Fruit fly (Drosophila melanogaster) whole organism, embryonic: ENCODE data around the gene TfAP-2.
A peak's percentile ranks its signal among the peaks of the same experiment; 100 is the strongest.

Experiments used
- C15 ChIP-seq: fragments of 200-800 bp; sonication (Bioruptor generic); IDR thresholded peaks from 3 replicates; pipeline ENCODE4 v1.3.6; 2022; ENCODE audit warnings: missing biosample characterization, missing genetic modification characterization
- CG10366 ChIP-seq: fragments of 200-800 bp; sonication (Bioruptor generic); IDR thresholded peaks from 2 replicates; pipeline ENCODE4 v1.3.6; 2022; ENCODE audit warnings: missing biosample characterization, missing genetic modification characterization
- CG12071 ChIP-seq: fragments of 200-800 bp; sonication (Bioruptor generic); optimal IDR thresholded peaks from 3 replicates; lab custom pipeline; 2018; ENCODE audit warnings: missing biosample characterization, mild to moderate bottlenecking, missing genetic modification characterization
- CG12299 ChIP-seq: fragments of 200-800 bp; sonication (Bioruptor generic); optimal IDR thresholded peaks from 2 replicates; lab custom pipeline; 2018; ENCODE audit warnings: missing biosample characterization, mild to moderate bottlenecking, missing genetic modification characterization
- CG13287 ChIP-seq: fragments of 200-800 bp; sonication (Bioruptor generic); IDR thresholded peaks from 2 replicates; pipeline ENCODE4 v1.3.6; 2022; ENCODE audit warnings: missing biosample characterization, missing genetic modification characterization; ENCODE audit not compliant: partially characterized antibody
- CG14050 ChIP-seq: fragments of 200-800 bp; sonication (Bioruptor generic); IDR thresholded peaks from 3 replicates; pipeline ENCODE4 v1.3.6; 2022; ENCODE audit warnings: missing biosample characterization, missing genetic modification characterization
- CG14441 ChIP-seq: fragments of 200-800 bp; sonication (Bioruptor generic); IDR thresholded peaks from 2 replicates; pipeline ENCODE4 v1.3.6; 2022; ENCODE audit warnings: missing biosample characterization, missing genetic modification characterization
- CG17359 ChIP-seq: fragments of 200-800 bp; sonication (Bioruptor generic); optimal IDR thresholded peaks from 3 replicates; lab custom pipeline; 2018; ENCODE audit warnings: missing biosample characterization, mild to moderate bottlenecking, missing genetic modification characterization, moderate library complexity
- CG17568 ChIP-seq: fragments of 200-800 bp; sonication (Bioruptor generic); optimal IDR thresholded peaks from 2 replicates; lab custom pipeline; 2018; ENCODE audit warnings: missing biosample characterization, mild to moderate bottlenecking, missing genetic modification characterization, moderate library complexity
- CG18619 ChIP-seq: fragments of 200-800 bp; sonication (Bioruptor generic); optimal IDR thresholded peaks from 3 replicates; lab custom pipeline; 2017; ENCODE audit warnings: missing biosample characterization, mild to moderate bottlenecking, missing genetic modification characterization
- CG30020 ChIP-seq: fragments of 200-800 bp; optimal IDR thresholded peaks from 2 replicates; lab custom pipeline; 2019; ENCODE audit warnings: missing biosample characterization, mild to moderate bottlenecking, missing genetic modification characterization, moderate library complexity
- CG30431 ChIP-seq: fragments of 200-800 bp; sonication (Bioruptor generic); optimal IDR thresholded peaks from 2 replicates; lab custom pipeline; 2017; ENCODE audit warnings: missing biosample characterization, missing genetic modification characterization
- CG4328 ChIP-seq: fragments of 200-800 bp; sonication (Bioruptor generic); optimal IDR thresholded peaks from 3 replicates; lab custom pipeline; 2017; ENCODE audit warnings: missing biosample characterization, missing genetic modification reagents, missing genetic modification characterization
- CG4707 ChIP-seq: fragments of 200-800 bp; sonication (Bioruptor generic); optimal IDR thresholded peaks from 2 replicates; lab custom pipeline; 2018; ENCODE audit warnings: missing biosample characterization, mild to moderate bottlenecking, missing genetic modification characterization, moderate library complexity
- CG5245 ChIP-seq: fragments of 200-800 bp; sonication (Bioruptor generic); optimal IDR thresholded peaks from 3 replicates; lab custom pipeline; 2016; ENCODE audit warnings: missing biosample characterization, missing genetic modification characterization
- CG7372 ChIP-seq: fragments of 200-800 bp; sonication (Bioruptor generic); IDR thresholded peaks from 2 replicates; pipeline ENCODE4 v1.3.6; 2022; ENCODE audit warnings: missing biosample characterization, missing genetic modification characterization
- CG8478 ChIP-seq: fragments of >200 bp; optimal IDR thresholded peaks from 2 replicates; lab custom pipeline; 2018
- Chrac-16 ChIP-seq: fragments of 200-800 bp; sonication (Bioruptor generic); optimal IDR thresholded peaks from 3 replicates; lab custom pipeline; 2016; ENCODE audit warnings: missing biosample characterization, missing genetic modification characterization
- Deaf1 ChIP-seq: fragments of 200-800 bp; optimal IDR thresholded peaks from 3 replicates; lab custom pipeline; 2019; ENCODE audit warnings: missing biosample characterization, mild to moderate bottlenecking, missing genetic modification characterization, moderate library complexity
- Doc2 ChIP-seq: fragments of 200-800 bp; sonication (Bioruptor generic); IDR thresholded peaks from 2 replicates; pipeline ENCODE4 v1.3.6; 2022; ENCODE audit warnings: missing biosample characterization, missing genetic modification characterization
- E2f1 ChIP-seq: fragments of 200-800 bp; sonication (Bioruptor generic); IDR thresholded peaks from 2 replicates; pipeline ENCODE4 v1.3.6; 2022; ENCODE audit warnings: missing biosample characterization, missing genetic modification characterization
- HLHmδ ChIP-seq: fragments of 200-800 bp; sonication (Bioruptor generic); optimal IDR thresholded peaks from 2 replicates; lab custom pipeline; 2018; ENCODE audit warnings: missing biosample characterization, mild to moderate bottlenecking, missing genetic modification characterization, moderate library complexity
- MTF-1 ChIP-seq: fragments of 200-800 bp; sonication (Bioruptor generic); optimal IDR thresholded peaks from 2 replicates; lab custom pipeline; 2018; ENCODE audit warnings: missing biosample characterization, mild to moderate bottlenecking, missing genetic modification characterization, borderline replicate concordance
- Opbp ChIP-seq: fragments of 200-800 bp; sonication (Bioruptor generic); IDR thresholded peaks from 3 replicates; pipeline ENCODE4 v1.3.6; 2022; ENCODE audit warnings: missing biosample characterization, missing genetic modification characterization; ENCODE audit not compliant: partially characterized antibody
- Side ChIP-seq: fragments of 200-800 bp; sonication (Bioruptor generic); optimal IDR thresholded peaks from 2 replicates; lab custom pipeline; 2016; ENCODE audit warnings: missing biosample characterization, missing genetic modification characterization
- ab ChIP-seq: fragments of 200-800 bp; sonication (Bioruptor generic); optimal IDR thresholded peaks from 2 replicates; lab custom pipeline; 2016; ENCODE audit warnings: missing biosample characterization, missing genetic modification characterization
- al ChIP-seq: fragments of 200-800 bp; sonication (Bioruptor generic); IDR thresholded peaks from 2 replicates; pipeline ENCODE4 v1.3.6; 2022; ENCODE audit warnings: missing biosample characterization, missing genetic modification characterization
- ap ChIP-seq: fragments of 200-800 bp; sonication (Bioruptor generic); IDR thresholded peaks from 2 replicates; pipeline ENCODE4 v1.3.6; 2022; ENCODE audit warnings: missing biosample characterization, missing genetic modification characterization
- bowl ChIP-seq: fragments of 200-800 bp; sonication (Bioruptor generic); IDR thresholded peaks from 2 replicates; pipeline ENCODE4 v1.3.6; 2022; ENCODE audit warnings: missing biosample characterization, missing genetic modification characterization
- bsh ChIP-seq, 2 experiments: fragments of 200-800 bp; sonication (Bioruptor generic); optimal IDR thresholded peaks; 2 replicates each; lab custom pipeline; 2017 to 2018; ENCODE audit warnings: mild to moderate bottlenecking in 2 of 2, missing biosample characterization in 2 of 2, missing genetic modification characterization in 2 of 2, moderate library complexity in 1 of 2
- chm ChIP-seq: fragments of 200-800 bp; sonication (Bioruptor generic); IDR thresholded peaks from 2 replicates; pipeline ENCODE4 v1.3.6; 2022; ENCODE audit warnings: missing biosample characterization, missing genetic modification characterization
- chn ChIP-seq: fragments of 200-800 bp; sonication (Bioruptor generic); optimal IDR thresholded peaks from 2 replicates; lab custom pipeline; 2016; ENCODE audit warnings: missing biosample characterization, missing genetic modification characterization
- ci ChIP-seq: fragments of 200-800 bp; sonication (Bioruptor generic); IDR thresholded peaks from 3 replicates; pipeline ENCODE4 v1.3.6; 2022; ENCODE audit warnings: missing biosample characterization, missing genetic modification characterization
- emc ChIP-seq: fragments of 200-800 bp; sonication (Bioruptor generic); optimal IDR thresholded peaks from 2 replicates; lab custom pipeline; 2016; ENCODE audit warnings: missing biosample characterization, missing genetic modification characterization
- gcm ChIP-seq: fragments of 200-800 bp; sonication (Bioruptor generic); optimal IDR thresholded peaks from 2 replicates; lab custom pipeline; 2019; ENCODE audit warnings: missing biosample characterization, mild to moderate bottlenecking, missing genetic modification characterization, moderate library complexity
- hb ChIP-seq: fragments of 200-800 bp; sonication (Bioruptor generic); IDR thresholded peaks from 3 replicates; pipeline ENCODE4 v1.3.6; 2022; ENCODE audit warnings: missing biosample characterization, missing genetic modification characterization; ENCODE audit not compliant: partially characterized antibody
- hbn ChIP-seq: fragments of 200-800 bp; sonication (Bioruptor generic); IDR thresholded peaks from 2 replicates; pipeline ENCODE4 v1.3.6; 2022; ENCODE audit warnings: missing biosample characterization, missing genetic modification characterization; ENCODE audit not compliant: partially characterized antibody
- maf-S ChIP-seq: fragments of 200-800 bp; sonication (Bioruptor generic); optimal IDR thresholded peaks from 2 replicates; lab custom pipeline; 2016; ENCODE audit warnings: missing biosample characterization, missing genetic modification characterization
- nau ChIP-seq: fragments of 200-800 bp; sonication (Bioruptor generic); optimal IDR thresholded peaks from 3 replicates; lab custom pipeline; 2017; ENCODE audit warnings: missing biosample characterization, mild to moderate bottlenecking, missing genetic modification characterization, missing genetic modification reagents
- onecut ChIP-seq: fragments of 200-800 bp; sonication (Bioruptor generic); IDR thresholded peaks from 2 replicates; pipeline ENCODE4 v1.3.6; 2022; ENCODE audit warnings: missing biosample characterization, missing genetic modification characterization
- org-1 ChIP-seq: fragments of 200-800 bp; sonication (Bioruptor generic); optimal IDR thresholded peaks from 2 replicates; lab custom pipeline; 2017; ENCODE audit warnings: missing biosample characterization, missing genetic modification characterization
- p53 ChIP-seq: fragments of 200-800 bp; sonication (Bioruptor generic); optimal IDR thresholded peaks from 2 replicates; lab custom pipeline; 2016; ENCODE audit warnings: missing biosample characterization, missing genetic modification characterization
- run ChIP-seq: fragments of 200-800 bp; sonication (Bioruptor generic); optimal IDR thresholded peaks from 3 replicates; lab custom pipeline; 2018; ENCODE audit warnings: missing biosample characterization, mild to moderate bottlenecking, missing genetic modification characterization
- salm ChIP-seq: fragments of 200-800 bp; sonication (Bioruptor generic); optimal IDR thresholded peaks from 2 replicates; lab custom pipeline; 2018; ENCODE audit warnings: missing biosample characterization, mild to moderate bottlenecking, missing genetic modification characterization
- sd ChIP-seq: fragments of 200-800 bp; sonication (Bioruptor generic); optimal IDR thresholded peaks from 3 replicates; lab custom pipeline; 2018; ENCODE audit warnings: missing biosample characterization, mild to moderate bottlenecking, missing genetic modification characterization, moderate library complexity
- sisA ChIP-seq: fragments of 200-800 bp; sonication (Bioruptor generic); IDR thresholded peaks from 2 replicates; pipeline ENCODE4 v1.3.6; 2022; ENCODE audit warnings: missing biosample characterization, missing genetic modification characterization
- sob ChIP-seq: fragments of 200-800 bp; sonication (Bioruptor generic); IDR thresholded peaks from 2 replicates; pipeline ENCODE4 v1.3.6; 2022; ENCODE audit warnings: missing biosample characterization, missing genetic modification characterization
- sr ChIP-seq: fragments of 200-800 bp; sonication (Bioruptor generic); IDR thresholded peaks from 3 replicates; pipeline ENCODE4 v1.3.6; 2022; ENCODE audit warnings: missing biosample characterization, missing genetic modification characterization
- ssp ChIP-seq: fragments of 200-800 bp; sonication (Bioruptor generic); IDR thresholded peaks from 2 replicates; pipeline ENCODE4 v1.3.6; 2022; ENCODE audit warnings: missing biosample characterization, missing genetic modification characterization
- tup ChIP-seq: fragments of 200-800 bp; sonication (Bioruptor generic); optimal IDR thresholded peaks from 2 replicates; lab custom pipeline; 2016; ENCODE audit warnings: missing biosample characterization, mild to moderate bottlenecking, missing genetic modification characterization, moderate library complexity
- z ChIP-seq: fragments of 200-800 bp; sonication (Bioruptor generic); IDR thresholded peaks from 3 replicates; pipeline ENCODE4 v1.3.6; 2022; ENCODE audit warnings: missing biosample characterization, missing genetic modification characterization

TfAP-2 gene

dm6 chr3L:21568848-21569372 lies 17.7 kb upstream of the TfAP-2 start, which contains the start of the genes CRIF and SMC5 (continued):
- no peak for TF ChIP-seq CG5245 (GFP tag; lab: Kevin White, UChicago)
- no peak for TF ChIP-seq MTF-1 (GFP tag; lab: Kevin White, UChicago)
- TF ChIP-seq bsh (GFP tag; optimal IDR thresholded peaks at IDR 0.05; lab: Kevin White, UChicago): peak in 1 of 2 experiments; percentile 54
- peak; percentile 57 for TF ChIP-seq CG12299 (tag; lab: Kevin White, UChicago)
- no peak for TF ChIP-seq org-1 (GFP tag; lab: Kevin White, UChicago)
- TF ChIP-seq C15 (GFP tag; lab: Robert Waterston, UW): 0 out of 3 replicates have a peak, but pooled peaks have one; percentile 28
- TF ChIP-seq E2f1 (GFP tag; lab: Robert Waterston, UW): peak; percentile 44; the same call in 1 of the 2 replicates
- TF ChIP-seq CG18619 (GFP tag; lab: Kevin White, UChicago): peak; percentile 60
- TF ChIP-seq gcm (GFP tag; lab: Kevin White, UChicago): peak; percentile 84
- peak; percentile 15; the same call in 1 of the 2 replicates for TF ChIP-seq CG7372 (GFP tag; lab: Robert Waterston, UW)
- no peak for TF ChIP-seq sr
- TF ChIP-seq CG17568 (GFP tag; lab: Kevin White, UChicago): no peak
- TF ChIP-seq p53 (GFP tag; lab: Kevin White, UChicago): peak; percentile 48
- 0 out of 3 replicates have a peak, but pooled peaks have one; percentile 27 for TF ChIP-seq CG14050 (GFP tag; lab: Robert Waterston, UW)
- TF ChIP-seq CG13287 (GFP tag; lab: Robert Waterston, UW): no peak; the same call in 1 of the 2 replicates
- peak; percentile 89 for TF ChIP-seq ssp (GFP tag; lab: Robert Waterston, UW)
- peak; percentile 95 for TF ChIP-seq CG30020 (tag; lab: Kevin White, UChicago)
- no peak for TF ChIP-seq hb (GFP tag; lab: Robert Waterston, UW)
- TF ChIP-seq z (GFP tag; lab: Robert Waterston, UW): no peak
- TF ChIP-seq CG12071 (GFP tag; lab: Kevin White, UChicago): no peak
- peak; percentile 56 for TF ChIP-seq CG4328 (GFP tag; lab: Kevin White, UChicago)
- TF ChIP-seq CG8478 (lab: Kevin White, UChicago): no peak
- TF ChIP-seq chn (GFP tag; lab: Kevin White, UChicago): peak; percentile 61
- no peak for TF ChIP-seq salm
- no peak for TF ChIP-seq CG4707 (GFP tag; lab: Kevin White, UChicago)
- peak; percentile 49; the same call in 1 of the 2 replicates for TF ChIP-seq chm (GFP tag; lab: Robert Waterston, UW)
- TF ChIP-seq nau (GFP tag; lab: Kevin White, UChicago): no peak
- no peak for TF ChIP-seq Deaf1 (tag; lab: Kevin White, UChicago)
- no peak for TF ChIP-seq bowl (GFP tag; lab: Robert Waterston, UW)
- TF ChIP-seq ap: no peak; the same call in 1 of the 2 replicates
- no peak for TF ChIP-seq hbn (GFP tag; lab: Robert Waterston, UW)
- TF ChIP-seq tup (GFP tag; lab: Kevin White, UChicago): no peak
- no peak for TF ChIP-seq sd (tag; lab: Kevin White, UChicago)
- TF ChIP-seq maf-S (GFP tag; lab: Kevin White, UChicago): peak; percentile 64
- TF ChIP-seq CG30431 (GFP tag; lab: Kevin White, UChicago): peak; percentile 12
- TF ChIP-seq ci (GFP tag; lab: Robert Waterston, UW): no peak
- peak; percentile 55 for TF ChIP-seq CG17359 (tag; lab: Kevin White, UChicago)
- TF ChIP-seq Chrac-16: peak; percentile 68
- no peak for TF ChIP-seq run (tag; lab: Kevin White, UChicago)
- TF ChIP-seq Side (GFP tag; lab: Kevin White, UChicago): peak; percentile 46
- no peak; the same call in none of the 2 replicates for TF ChIP-seq onecut
- no peak for TF ChIP-seq Opbp (GFP tag; lab: Robert Waterston, UW)
- TF ChIP-seq HLHmδ: no peak
- peak; percentile 48; the same call in 1 of the 2 replicates for TF ChIP-seq CG14441
- TF ChIP-seq sisA (GFP tag; lab: Robert Waterston, UW): no peak; the same call in none of the 2 replicates
- TF ChIP-seq emc: no peak
- TF ChIP-seq sob (GFP tag; lab: Robert Waterston, UW): 0 out of 2 replicates have a peak, but pooled peaks have one; percentile 47
- TF ChIP-seq ab (GFP tag; lab: Kevin White, UChicago): no peak
- TF ChIP-seq CG10366 (GFP tag; lab: Robert Waterston, UW): no peak
- no peak for TF ChIP-seq Doc2 (GFP tag; lab: Robert Waterston, UW)
- peak; percentile 32 for TF ChIP-seq al
